Fruit fly (Drosophila melanogaster) ovary, adult (tissue): ENCODE measurements around the gene ClC-c.

Experiments
- CG17801 ChIP-seq: fragments of 200-800 bp; optimal IDR thresholded peaks from 2 replicates; lab custom pipeline; 2019; ENCODE audit warnings: missing biosample characterization, mild to moderate bottlenecking, missing genetic modification characterization, moderate library complexity; ENCODE audit not compliant: partially characterized antibody

Gene ClC-c

dm6 chr3L:16049955-16050886 is 40.0 kb upstream of the ClC-c start:
- peak; percentile 73 for TF ChIP-seq CG17801 (GFP tag; lab: Kevin White, UChicago)

- no peak for TF ChIP-seq CG17801 (GFP tag; lab: Kevin White, UChicago)
Measured at dm6 chr3L:16050887-16051258, 39.4 kb upstream of the ClC-c start, which contains the start of gene Diap1. Gene Diap1, minus strand, starts transcription at chr3L:16051034.

dm6 chr3L:16051719-16052122 is 38.5 kb upstream of the ClC-c start, which contains the start of gene Mbs:
Gene Mbs, plus strand, starts transcription at chr3L:16051959.
- peak; percentile 7 for TF ChIP-seq CG17801 (GFP tag; lab: Kevin White, UChicago)

dm6 chr3L:16052145-16053025 is 37.9 kb upstream of the ClC-c start:
- TF ChIP-seq CG17801 (GFP tag; lab: Kevin White, UChicago) = no peak

dm6 chr3L:16053026-16053556 is 37.2 kb upstream of the ClC-c start:
- TF ChIP-seq CG17801 (GFP tag; lab: Kevin White, UChicago) = no peak

- no peak for TF ChIP-seq CG17801 (GFP tag; lab: Kevin White, UChicago)
Measured at dm6 chr3L:16054095-16054494, 36.2 kb upstream of the ClC-c start.

- TF ChIP-seq CG17801 (GFP tag; lab: Kevin White, UChicago) = no peak
Measured at dm6 chr3L:16056101-16056891, 34.0 kb upstream of the ClC-c start.

- no peak for TF ChIP-seq CG17801 (GFP tag; lab: Kevin White, UChicago)
Measured at dm6 chr3L:16060806-16061600, 29.3 kb upstream of the ClC-c start.

- TF ChIP-seq CG17801 (GFP tag; lab: Kevin White, UChicago) = no peak
Measured at dm6 chr3L:16082251-16082650, 8.0 kb upstream of the ClC-c start, which contains the start of gene CG33258. Gene CG33258, plus strand, starts transcription at chr3L:16082551.

dm6 chr3L:16083693-16084092 is 6.6 kb upstream of the ClC-c start, which contains the start of gene CG13075:
Gene CG13075, plus strand, starts transcription at chr3L:16083993.
- no peak for TF ChIP-seq CG17801 (GFP tag; lab: Kevin White, UChicago)

dm6 chr3L:16087323-16087816 is 2.9 kb upstream of the ClC-c start, which contains the start of gene Tasp1:
Gene Tasp1, minus strand, starts transcription at chr3L:16087525.
- TF ChIP-seq CG17801 (GFP tag; lab: Kevin White, UChicago) = peak; percentile 57

- no peak for TF ChIP-seq CG17801 (GFP tag; lab: Kevin White, UChicago)
Measured at dm6 chr3L:16097393-16097884, 7.2 kb downstream of the ClC-c start, which contains the start of the genes CG13074 and ATPsynbetaL. Gene CG13074, minus strand, starts transcription at chr3L:16097493. Gene ATPsynbetaL, plus strand, starts transcription at chr3L:16097834.

dm6 chr3L:16100059-16100458 is 9.8 kb downstream of the ClC-c start, which contains the start of gene IleRS-m:
Gene IleRS-m, plus strand, starts transcription at chr3L:16100280.
- TF ChIP-seq CG17801 (GFP tag; lab: Kevin White, UChicago) = no peak
